Worm (Caenorhabditis elegans): ENCODE data around the gene F16B4.4.

The F16B4.4 gene

DNA sequence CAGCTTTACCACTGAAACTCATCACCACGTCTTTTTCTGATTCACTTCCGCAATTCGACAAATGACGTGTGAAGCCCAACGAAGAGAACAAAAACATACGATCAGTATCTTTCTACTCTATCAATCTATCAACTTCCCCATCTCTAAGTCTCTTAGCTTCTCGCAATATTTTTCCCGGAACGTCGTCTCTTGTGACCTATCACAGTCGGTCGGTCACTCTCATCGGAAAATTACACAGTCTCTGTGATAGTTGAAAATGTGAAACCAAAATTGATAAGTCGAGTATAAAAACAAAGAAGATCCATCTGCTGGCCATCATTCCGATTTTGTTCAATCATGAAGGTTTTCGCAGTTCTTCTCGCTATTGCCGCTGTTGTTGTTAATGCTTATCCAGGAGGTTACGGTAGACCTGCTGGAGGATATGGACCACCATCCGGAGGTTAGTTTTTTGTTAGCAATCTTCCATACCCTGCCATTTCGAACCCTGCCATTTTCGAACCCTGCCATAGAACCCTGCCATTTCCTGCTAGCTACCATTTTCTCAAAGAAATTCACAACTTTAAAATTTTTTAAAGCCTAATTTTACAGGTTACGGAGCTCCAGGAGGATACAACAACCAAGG is at the start of gene F16B4.4:
Gene F16B4.4 (plus strand): TSS at position 221 of the 622 bp plus-strand sequence.
- TF ChIP-seq nhr-10 (tag; optimal IDR thresholded peaks at IDR 0.05) = peak; percentile 70
- TF ChIP-seq unc-62 (GFP tag; optimal IDR thresholded peaks at IDR 0.05 in 1 of 2) = peak in 1 of 2 experiments; percentile 79
- TF ChIP-seq unc-62 (tag; optimal IDR thresholded peaks at IDR 0.05) = no peak
- TF ChIP-seq mxl-3 (GFP tag; optimal IDR thresholded peaks at IDR 0.05) = peak; percentile 55
- no peak for TF ChIP-seq ceh-28 (tag; optimal IDR thresholded peaks at IDR 0.05)
- TF ChIP-seq nhr-42 (GFP tag; IDR thresholded peaks at IDR 0.05) = no peak
- TF ChIP-seq hlh-11 (tag; optimal IDR thresholded peaks at IDR 0.05) = peak; percentile 59
- TF ChIP-seq hlh-30 (tag; optimal IDR thresholded peaks at IDR 0.05; ENCODE audit: insufficient read depth) = peak; percentile 50
- TF ChIP-seq mdl-1 (tag; optimal IDR thresholded peaks at IDR 0.05) = peak in 1 of 2 experiments; percentile 6
- TF ChIP-seq nhr-48 (tag; optimal IDR thresholded peaks at IDR 0.05) = no peak
- TF ChIP-seq nhr-77 (tag; optimal IDR thresholded peaks at IDR 0.05) = peak; percentile 2
- peak; percentile 81 for TF ChIP-seq nhr-28 (tag; optimal IDR thresholded peaks at IDR 0.05)
- TF ChIP-seq ama-1 (optimal IDR thresholded peaks at IDR 0.05) = peak; percentile 30
- TF ChIP-seq lsy-2 (tag; optimal IDR thresholded peaks at IDR 0.05) = peak; percentile 8 to 15

DNA sequence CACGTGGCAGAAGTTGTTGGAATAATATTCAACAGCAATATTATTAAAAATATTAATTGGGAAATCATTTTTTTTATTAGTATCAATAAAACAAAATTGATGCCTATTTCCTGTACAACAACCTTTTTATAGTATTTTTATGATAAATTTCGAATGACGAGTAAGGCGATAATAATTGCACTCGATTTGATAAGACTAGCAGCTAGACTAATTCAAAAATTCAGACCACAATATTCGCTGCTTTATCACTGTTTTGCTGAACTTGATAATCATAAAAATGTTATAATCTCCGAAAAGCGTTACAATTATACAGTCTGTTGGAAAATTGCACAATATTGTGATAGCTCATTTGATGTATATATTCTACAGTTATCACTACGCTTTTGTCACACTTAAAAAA is 48.1 kb upstream of the F16B4.4 start, which contains the start of gene oac-32:
Gene oac-32 (minus strand): TSS at position 90 of the 400 bp plus-strand sequence.
- TF ChIP-seq nhr-102 (tag; optimal IDR thresholded peaks at IDR 0.05) (no peak), lin-38 (GFP tag; IDR thresholded peaks at IDR 0.05) (no peak), nhr-77 (tag; optimal IDR thresholded peaks at IDR 0.05) (no peak), duxl-1 (tag; optimal IDR thresholded peaks at IDR 0.05; ENCODE audit: poor library complexity) (no peak), php-3 (GFP tag; IDR thresholded peaks at IDR 0.05) (peak; percentile 64; the same call in 1 of the 2 replicates), spr-3 (GFP tag; optimal IDR thresholded peaks at IDR 0.05) (no peak), daf-19 (GFP tag; conservative IDR thresholded peaks at IDR 0.05) (no peak), ceh-44 (GFP tag; IDR thresholded peaks at IDR 0.05) (no peak), pqm-1 (tag; optimal IDR thresholded peaks at IDR 0.05) (peak; percentile 33), zfp-2 (tag; optimal IDR thresholded peaks at IDR 0.05) (no peak), nhr-11 (tag; optimal IDR thresholded peaks at IDR 0.05) (no peak), hmg-1.1 (GFP tag; IDR thresholded peaks at IDR 0.05) (no peak), zfp-3 (GFP tag; conservative IDR thresholded peaks at IDR 0.05) (no peak), dpl-1 (GFP tag; optimal IDR thresholded peaks at IDR 0.05) (no peak), Y5F2A.4 (GFP tag; optimal IDR thresholded peaks at IDR 0.05) (no peak), skn-1 (tag; optimal IDR thresholded peaks at IDR 0.05) (no peak), cey-2 (tag; optimal IDR thresholded peaks at IDR 0.05; ENCODE audit: borderline replicate concordance, insufficient read depth) (no peak), daf-16 (GFP tag; optimal IDR thresholded peaks at IDR 0.05) (no peak), daf-16 (tag; optimal IDR thresholded peaks at IDR 0.05) (peak; percentile 27), nhr-28 (tag; optimal IDR thresholded peaks at IDR 0.05) (peak; percentile 24)

DNA sequence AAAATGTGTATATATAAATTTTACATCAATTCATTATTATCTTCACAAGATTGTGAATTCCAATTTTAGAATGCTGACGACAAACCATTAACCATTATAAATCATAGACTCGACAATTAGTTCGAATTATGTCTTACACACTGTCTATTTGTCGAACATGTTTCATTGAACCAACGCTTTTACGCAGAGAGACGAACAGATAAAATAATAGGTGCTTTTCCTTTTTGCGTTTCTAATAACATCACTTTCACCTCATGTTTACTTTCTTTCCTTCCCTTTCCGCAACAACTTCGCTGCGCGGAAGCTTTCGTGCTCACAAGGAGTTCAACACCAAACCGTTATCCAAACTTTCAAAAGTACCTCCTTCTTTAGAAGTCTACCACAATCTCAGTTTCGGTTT is 46.0 kb upstream of the F16B4.4 start, which contains the start of gene F52F10.2:
Gene F52F10.2 (plus strand): TSS at position 301 of the 400 bp plus-strand sequence.
- TF ChIP-seq F10B5.3 (tag; optimal IDR thresholded peaks at IDR 0.05) (no peak), lin-39 (tag; optimal IDR thresholded peaks at IDR 0.05) (no peak), snpc-4 (tag; optimal IDR thresholded peaks at IDR 0.05) (no peak), mxl-2 (GFP tag; conservative IDR thresholded peaks at IDR 0.05) (no peak), egl-43 (GFP tag; IDR thresholded peaks at IDR 0.05) (no peak), ceh-28 (tag; optimal IDR thresholded peaks at IDR 0.05) (no peak), mes-2 (tag; optimal IDR thresholded peaks at IDR 0.05; ENCODE audit: poor library complexity, severe bottlenecking) (no peak), dmd-9 (GFP tag; IDR thresholded peaks at IDR 0.05) (no peak), nhr-42 (GFP tag; IDR thresholded peaks at IDR 0.05) (no peak), zfp-2 (tag; optimal IDR thresholded peaks at IDR 0.05) (no peak), nhr-6 (tag; optimal IDR thresholded peaks at IDR 0.05) (no peak), lin-1 (GFP tag; IDR thresholded peaks at IDR 0.05) (no peak), zfp-3 (GFP tag; conservative IDR thresholded peaks at IDR 0.05) (no peak), Y75B8A.6 (GFP tag; IDR thresholded peaks at IDR 0.05) (no peak), mdt-29 (GFP tag; IDR thresholded peaks at IDR 0.05) (no peak), nhr-77 (tag; optimal IDR thresholded peaks at IDR 0.05) (no peak), lim-7 (GFP tag; IDR thresholded peaks at IDR 0.05) (no peak), F26F4.8 (GFP tag; conservative IDR thresholded peaks at IDR 0.05) (no peak), nhr-76 (tag; optimal IDR thresholded peaks at IDR 0.05) (no peak)

Data from whole organism, L4 larva.